Worm (Caenorhabditis elegans): ENCODE data around the gene srh-293.
"Not testable (repeated sequence)": the region's sequence is repeated elsewhere in the genome, so short reads cannot be mapped to it uniquely, and the experiment has no call there.

Gene srh-293

ce11 chrV:15850276-15850811 lies 15.6 kb upstream of the srh-293 start, which contains the start of gene srh-147:
srh-147 (minus strand) TSS chrV:15850326.
- TF ChIP-seq unc-55 (GFP tag; optimal IDR thresholded peaks at IDR 0.05); blmp-1 (tag; optimal IDR thresholded peaks at IDR 0.05; ENCODE audit: insufficient read depth); unc-39 (tag; optimal IDR thresholded peaks at IDR 0.05): not testable (repeated sequence)

ce11 chrV:15858292-15858691 lies 7.6 kb upstream of the srh-293 start, which contains the start of gene srh-148:
srh-148 (minus strand) TSS chrV:15858392.
- TF ChIP-seq lin-11 (tag; optimal IDR thresholded peaks at IDR 0.05) (no peak), nhr-21 (tag; optimal IDR thresholded peaks at IDR 0.05) (no peak), ceh-82 (tag; optimal IDR thresholded peaks at IDR 0.05) (no peak), mdl-1 (tag; optimal IDR thresholded peaks at IDR 0.05) (no peak), ztf-4 (tag; optimal IDR thresholded peaks at IDR 0.05) (no peak), elt-1 (tag; optimal IDR thresholded peaks at IDR 0.05) (no peak), nhr-12 (tag; optimal IDR thresholded peaks at IDR 0.05) (no peak), elt-3 (tag; optimal IDR thresholded peaks at IDR 0.05) (no peak), unc-62 (GFP tag; optimal IDR thresholded peaks at IDR 0.05) (no peak), alr-1 (tag; optimal IDR thresholded peaks at IDR 0.05) (no peak), skn-1 (tag; optimal IDR thresholded peaks at IDR 0.05) (no peak), nhr-129 (tag; optimal IDR thresholded peaks at IDR 0.05) (no peak), egl-27 (tag; optimal IDR thresholded peaks at IDR 0.05) (no peak)

ce11 chrV:15862599-15862998 lies 3.3 kb upstream of the srh-293 start, which contains the start of gene srz-12:
srz-12 (minus strand) TSS chrV:15862699.
- TF ChIP-seq Y55F3AM.14 (GFP tag; optimal IDR thresholded peaks at IDR 0.05) (no peak), dmd-4 (tag; optimal IDR thresholded peaks at IDR 0.05) (no peak), ztf-1 (GFP tag; conservative IDR thresholded peaks at IDR 0.05) (no peak), unc-62 (GFP tag; optimal IDR thresholded peaks at IDR 0.05) (no peak), unc-39 (tag; optimal IDR thresholded peaks at IDR 0.05) (no peak), sma-3 (GFP tag; optimal IDR thresholded peaks at IDR 0.05) (no peak), R02D3.7 (tag; optimal IDR thresholded peaks at IDR 0.05) (no peak), fos-1 (tag; optimal IDR thresholded peaks at IDR 0.05) (no peak), skn-1 (tag; optimal IDR thresholded peaks at IDR 0.05) (no peak)

ce11 chrV:15863042-15863441 lies 2.9 kb upstream of the srh-293 start, which contains the start of gene srh-299:
srh-299 (plus strand) TSS chrV:15863342.
- TF ChIP-seq elt-3 (tag; optimal IDR thresholded peaks at IDR 0.05) (no peak), nhr-23 (tag; optimal IDR thresholded peaks at IDR 0.05) (no peak)

- TF ChIP-seq ama-1 (optimal IDR thresholded peaks at IDR 0.05), result no peak
- TF ChIP-seq sem-4 (tag; optimal IDR thresholded peaks at IDR 0.05), result no peak
- TF ChIP-seq nhr-25 (tag; optimal IDR thresholded peaks at IDR 0.05), result no peak
- TF ChIP-seq unc-62 (GFP tag; optimal IDR thresholded peaks at IDR 0.05), result no peak
- TF ChIP-seq ceh-16 (tag; optimal IDR thresholded peaks at IDR 0.05), result no peak
- TF ChIP-seq crh-2 (tag; optimal IDR thresholded peaks at IDR 0.05), result no peak
- no peak for TF ChIP-seq R02D3.7 (tag; optimal IDR thresholded peaks at IDR 0.05)
- no peak for TF ChIP-seq nhr-129 (tag; optimal IDR thresholded peaks at IDR 0.05)
- no peak for TF ChIP-seq mdl-1 (tag; optimal IDR thresholded peaks at IDR 0.05)
- TF ChIP-seq fos-1 (tag; optimal IDR thresholded peaks at IDR 0.05), result no peak
- no peak for TF ChIP-seq Y55F3AM.14 (GFP tag; optimal IDR thresholded peaks at IDR 0.05)
- TF ChIP-seq nhr-237 (tag; optimal IDR thresholded peaks at IDR 0.05), result no peak
- TF ChIP-seq C34F6.9 (tag; optimal IDR thresholded peaks at IDR 0.05), result no peak
- TF ChIP-seq unc-55 (GFP tag; optimal IDR thresholded peaks at IDR 0.05), result no peak
- TF ChIP-seq elt-3 (tag; optimal IDR thresholded peaks at IDR 0.05), result no peak
Observed at ce11 chrV:15867373-15867772, 1.4 kb downstream of the srh-293 start, which contains the start of gene fbxa-197. fbxa-197 (plus strand) TSS chrV:15867673.

- TF ChIP-seq nhr-77 (tag; optimal IDR thresholded peaks at IDR 0.05), result no peak
- TF ChIP-seq mdl-1 (tag; optimal IDR thresholded peaks at IDR 0.05), result no peak
- no peak for TF ChIP-seq nhr-237 (tag; optimal IDR thresholded peaks at IDR 0.05)
- no peak for TF ChIP-seq aly-2 (tag; optimal IDR thresholded peaks at IDR 0.05)
- no peak for TF ChIP-seq gmeb-1 (tag; optimal IDR thresholded peaks at IDR 0.05)
- TF ChIP-seq egl-27 (tag; optimal IDR thresholded peaks at IDR 0.05), result no peak
- no peak for TF ChIP-seq R02D3.7 (tag; optimal IDR thresholded peaks at IDR 0.05)
- no peak for TF ChIP-seq elt-3 (tag; optimal IDR thresholded peaks at IDR 0.05)
- TF ChIP-seq lin-11 (tag; optimal IDR thresholded peaks at IDR 0.05), result no peak
- TF ChIP-seq ama-1 (optimal IDR thresholded peaks at IDR 0.05), result no peak
- no peak for TF ChIP-seq ztf-1 (GFP tag; conservative IDR thresholded peaks at IDR 0.05)
- no peak for TF ChIP-seq nhr-10 (tag; optimal IDR thresholded peaks at IDR 0.05)
- TF ChIP-seq sem-4 (tag; optimal IDR thresholded peaks at IDR 0.05), result no peak
- TF ChIP-seq ZK546.5 (tag; optimal IDR thresholded peaks at IDR 0.05), result no peak
- no peak for TF ChIP-seq unc-55 (GFP tag; optimal IDR thresholded peaks at IDR 0.05)
Observed at ce11 chrV:15870356-15870755, 4.4 kb downstream of the srh-293 start, which contains the start of gene str-57. str-57 (plus strand) TSS chrV:15870656.
